Fruit fly (Drosophila melanogaster) whole organism, adult: Measurements from ENCODE around the gene CG16779.

ENCODE experiments used
- CG1620 ChIP-seq: fragments of 200-800 bp; sonication (Bioruptor generic); optimal IDR thresholded peaks from 2 replicates; lab custom pipeline; 2016; ENCODE audit warnings: missing biosample characterization, missing genetic modification characterization
- Hr96 ChIP-seq: fragments of 200-800 bp; sonication (Bioruptor generic); optimal IDR thresholded peaks from 2 replicates; lab custom pipeline; 2016; ENCODE audit warnings: missing biosample characterization, missing genetic modification characterization
- cnc ChIP-seq, 2 experiments: fragments of >200 bp; optimal IDR thresholded peaks; 2 replicates each; lab custom pipeline; 2017
- toe ChIP-seq: fragments of 200-800 bp; sonication (Bioruptor generic); optimal IDR thresholded peaks from 2 replicates; lab custom pipeline; 2016; ENCODE audit warnings: missing biosample characterization, missing genetic modification characterization

DNA sequence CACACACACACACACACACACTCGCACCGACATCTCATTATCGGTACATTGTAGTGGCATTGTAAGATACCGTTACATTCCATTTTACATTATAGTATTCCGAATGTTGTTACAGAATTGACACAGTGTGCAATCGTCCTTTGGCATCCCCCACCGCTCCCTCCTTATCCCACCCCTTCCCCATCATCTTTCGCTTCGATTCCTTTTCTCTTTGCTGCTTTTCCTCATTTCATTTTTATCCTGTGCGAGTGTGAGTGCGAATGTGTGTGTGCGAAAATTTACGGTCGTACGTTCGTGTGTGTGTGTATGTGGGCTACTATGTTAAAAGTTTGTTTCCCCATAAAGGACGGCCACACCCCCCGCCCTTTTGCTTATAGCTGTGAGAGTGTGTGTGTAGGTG is 1.4 kb downstream of the CG16779 start:
- TF ChIP-seq toe (no peak), Hr96 (GFP tag; lab: Kevin White, UChicago) (no peak), cnc (optimal IDR thresholded peaks at IDR 0.05; lab: Kevin White, UChicago) (no peak), CG1620 (GFP tag; lab: Kevin White, UChicago) (no peak)
